Worm (Caenorhabditis elegans) whole organism, young adult: ENCODE results near the gene F18A12.2.

Experiments used
- Y79H2A.3 ChIP-seq: fragments of 200-800 bp; sonication (Bioruptor generic); conservative IDR thresholded peaks from 2 replicates; pipeline ENCODE4 v1.3.6; 2022; ENCODE audit warnings: missing genetic modification reagents, missing genetic modification characterization, missing compliant biosample characterization
- ama-1 ChIP-seq, 3 experiments: fragments of 150-350 bp in 1 of 3; sonication (generic microtip) in 2 of 3; optimal IDR thresholded peaks; 2 replicates each; lab custom pipeline; 2014 to 2018; ENCODE audit warnings: missing biosample characterization in 2 of 3, missing genetic modification characterization in 2 of 3, missing genetic modification reagents in 2 of 3
- atf-7 ChIP-seq: sonication (generic microtip); optimal IDR thresholded peaks from 2 replicates; lab custom pipeline; 2017; ENCODE audit warnings: mild to moderate bottlenecking, missing genetic modification characterization, missing compliant biosample characterization
- ceh-58 ChIP-seq: fragments of 200-800 bp; sonication (Bioruptor generic); IDR thresholded peaks from 2 replicates; pipeline ENCODE4 v1.3.6; 2022; ENCODE audit warnings: missing genetic modification characterization, missing compliant biosample characterization
- lsy-27 ChIP-seq: sonication (generic microtip); optimal IDR thresholded peaks from 2 replicates; lab custom pipeline; 2017; ENCODE audit warnings: missing genetic modification characterization, mild to moderate bottlenecking, missing compliant biosample characterization, antibody characterized with exemption, missing genotype, borderline replicate concordance; ENCODE audit not compliant: insufficient read depth
- madf-3 ChIP-seq: fragments of 200-800 bp; sonication (Bioruptor generic); IDR thresholded peaks from 2 replicates; pipeline ENCODE4 v1.3.6; 2022; ENCODE audit warnings: missing genetic modification reagents, missing genetic modification characterization, missing compliant biosample characterization
- mes-4 ChIP-seq: sonication (generic microtip); optimal IDR thresholded peaks from 2 replicates; lab custom pipeline; 2016; ENCODE audit warnings: missing genotype, missing genetic modification characterization, missing compliant biosample characterization
- rec-8 ChIP-seq, 2 experiments: sonication (generic microtip); optimal IDR thresholded peaks; 2 replicates each; lab custom pipeline; 2016; ENCODE audit warnings: mild to moderate bottlenecking in 2 of 2, missing genetic modification characterization in 2 of 2, missing genetic modification reagents in 2 of 2, missing genotype in 2 of 2, missing biosample characterization in 1 of 2, missing compliant biosample characterization in 1 of 2, moderate library complexity in 1 of 2
- snpc-4 ChIP-seq, 5 experiments: fragments of 150-350 bp in 1 of 5; sonication (generic microtip) in 4 of 5; optimal IDR thresholded peaks; 2 replicates each; lab custom pipeline; 2014 to 2018; ENCODE audit warnings: missing genetic modification characterization in 5 of 5, missing biosample characterization in 3 of 5, antibody characterized with exemption in 2 of 5, mild to moderate bottlenecking in 2 of 5, missing compliant biosample characterization in 2 of 5, missing genotype in 2 of 5, moderate library complexity in 2 of 5, missing genetic modification reagents in 1 of 5
- xnd-1 ChIP-seq: sonication (generic microtip); optimal IDR thresholded peaks from 2 replicates; lab custom pipeline; 2016; ENCODE audit warnings: missing genotype, missing genetic modification reagents, missing genetic modification characterization, missing compliant biosample characterization
- ztf-18 ChIP-seq: sonication (generic microtip); optimal IDR thresholded peaks from 2 replicates; lab custom pipeline; 2016; ENCODE audit warnings: missing genotype, mild to moderate bottlenecking, missing genetic modification characterization, missing compliant biosample characterization

DNA sequence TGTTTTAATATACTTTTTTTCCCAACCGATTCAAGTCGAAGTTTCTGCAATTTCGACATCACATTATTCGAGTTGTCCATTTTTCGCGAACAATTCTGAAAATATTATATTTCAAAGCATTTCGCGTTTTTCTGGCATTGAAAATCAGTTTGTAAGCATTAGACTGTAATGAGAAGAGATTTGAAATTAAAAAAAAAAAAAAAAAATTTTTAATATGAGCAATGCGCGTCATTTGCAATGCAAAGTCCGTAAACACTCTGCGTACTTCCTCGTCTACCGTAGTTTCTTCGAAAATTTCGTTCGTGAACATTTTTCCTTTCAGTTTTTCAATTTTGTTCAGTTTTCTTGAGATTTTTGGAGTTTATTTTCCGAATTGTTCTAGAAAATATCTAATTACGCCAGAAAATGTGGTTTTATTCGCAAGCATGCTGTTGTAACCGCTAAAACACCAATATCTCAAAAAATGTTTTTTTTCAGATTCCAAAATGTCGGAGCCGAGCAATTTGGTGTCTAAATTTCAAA is 30.7 kb downstream of the F18A12.2 start, which contains the start of the genes C16C8.5 and C16C8.16:
- TF ChIP-seq snpc-4 (GFP tag; optimal IDR thresholded peaks at IDR 0.05; lab: Kevin White, UChicago) (no peak), snpc-4 (tag; optimal IDR thresholded peaks at IDR 0.05; lab: Kevin White, UChicago) (no peak), rec-8 (tag; optimal IDR thresholded peaks at IDR 0.05; lab: Kevin White, UChicago) (no peak), xnd-1 (tag; lab: Kevin White, UChicago) (no peak), ceh-58 (GFP tag; lab: Robert Waterston, UW) (no peak), ama-1 (optimal IDR thresholded peaks at IDR 0.05; lab: Kevin White, UChicago) (no peak), ama-1 (GFP tag; optimal IDR thresholded peaks at IDR 0.05; lab: Kevin White, UChicago) (no peak), Y79H2A.3 (no peak), ztf-18 (no peak), madf-3 (no peak), lsy-27 (no peak), atf-7 (tag; lab: Kevin White, UChicago) (no peak), mes-4 (tag; lab: Kevin White, UChicago) (no peak)
